Worm (Caenorhabditis elegans) whole organism, L4/young adult: Measurements from ENCODE around the gene srbc-24.

ENCODE experiments used
- W03F9.2 ChIP-seq: fragments of 150-350 bp; optimal IDR thresholded peaks from 2 replicates; lab custom pipeline; 2014; ENCODE audit warnings: missing biosample characterization, missing genetic modification characterization
- dao-5 ChIP-seq: sonication (generic microtip); optimal IDR thresholded peaks from 2 replicates; lab custom pipeline; 2016; ENCODE audit warnings: missing genotype, missing genetic modification characterization, moderate library complexity, missing compliant biosample characterization
- him-1 ChIP-seq: sonication (generic microtip); optimal IDR thresholded peaks from 2 replicates; lab custom pipeline; 2016; ENCODE audit warnings: missing genotype, missing genetic modification reagents, missing genetic modification characterization, missing compliant biosample characterization

The srbc-24 gene

DNA sequence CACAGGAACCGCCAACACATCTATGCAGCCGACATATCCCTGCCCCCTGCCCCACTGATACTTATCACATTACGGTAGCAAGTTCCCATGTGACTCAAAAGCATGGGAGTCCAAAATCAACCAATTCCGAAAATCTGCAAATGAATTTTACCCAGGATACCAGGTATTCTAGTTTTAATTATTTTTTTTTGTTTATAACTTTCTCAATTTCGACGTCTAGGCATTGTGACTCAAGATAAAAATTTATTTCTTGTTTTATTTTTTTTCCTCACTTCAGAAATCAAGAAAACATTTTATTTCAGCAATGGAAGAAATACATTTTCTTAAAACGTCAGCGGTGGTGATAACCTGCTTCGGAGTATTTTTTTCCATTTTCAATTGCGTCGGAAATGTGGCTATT lies at the start of gene srbc-24:
TSS of gene srbc-24 (plus strand) at position 301 of the 400 bp plus-strand sequence.
- TF ChIP-seq him-1 (no peak), dao-5 (tag; lab: Kevin White, UChicago) (no peak), W03F9.2 (tag; lab: Kevin White, UChicago) (no peak)

DNA sequence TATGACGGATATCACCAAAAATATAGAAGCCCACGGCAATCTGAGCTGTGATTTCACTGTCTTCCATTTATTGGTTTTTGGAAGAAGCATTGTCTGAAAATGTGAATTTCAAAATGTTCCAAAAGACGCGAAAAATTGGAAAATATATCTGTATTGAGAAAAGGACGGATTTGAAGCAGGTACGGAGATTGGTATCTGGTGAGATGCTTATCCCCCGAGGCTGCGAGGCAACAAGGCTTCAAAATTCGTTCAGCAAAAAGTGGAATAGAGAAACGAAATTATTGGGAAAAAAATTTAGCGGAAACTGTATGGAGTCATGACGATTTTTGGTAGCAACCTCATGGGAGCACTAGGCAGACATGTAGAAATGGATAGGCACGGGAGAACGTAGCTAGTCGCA lies 48.4 kb upstream of the srbc-24 start, which contains the start of gene F36F12.1:
TSS of gene F36F12.1 (minus strand) at position 101 of the 400 bp plus-strand sequence.
- TF ChIP-seq dao-5 (tag; lab: Kevin White, UChicago) (no peak), W03F9.2 (tag; lab: Kevin White, UChicago) (no peak), him-1 (no peak)

- no peak for TF ChIP-seq him-1
- no peak for TF ChIP-seq W03F9.2 (tag; lab: Kevin White, UChicago)
Observed at ce11 chrV:2105976-2106375, 45.6 kb upstream of the srbc-24 start, which contains the start of gene F22F7.4. F22F7.4 (minus strand) TSS chrV:2106076.

DNA sequence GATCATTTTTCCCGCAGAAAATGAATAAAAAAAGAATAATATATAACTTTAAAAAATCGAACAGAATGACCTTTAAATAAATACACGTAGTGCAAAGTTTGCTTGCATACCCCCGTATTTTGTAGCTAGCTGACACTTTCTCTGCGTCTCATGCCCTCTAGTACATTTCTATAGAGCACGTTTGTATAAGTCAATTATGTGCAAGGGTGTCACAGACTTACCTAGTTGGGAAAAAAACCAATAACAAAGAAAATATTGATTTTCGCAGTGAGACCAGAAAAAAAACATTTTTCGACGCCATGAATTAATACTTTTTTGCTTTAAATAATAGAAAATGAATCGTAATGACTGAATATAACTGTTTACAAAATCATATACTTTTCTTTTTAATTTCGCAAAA lies 42.3 kb upstream of the srbc-24 start, which contains the start of gene ckb-4:
TSS of gene ckb-4 (minus strand) at position 140 of the 400 bp plus-strand sequence.
- TF ChIP-seq him-1 (no peak), W03F9.2 (tag; lab: Kevin White, UChicago) (no peak), dao-5 (tag; lab: Kevin White, UChicago) (no peak)

DNA sequence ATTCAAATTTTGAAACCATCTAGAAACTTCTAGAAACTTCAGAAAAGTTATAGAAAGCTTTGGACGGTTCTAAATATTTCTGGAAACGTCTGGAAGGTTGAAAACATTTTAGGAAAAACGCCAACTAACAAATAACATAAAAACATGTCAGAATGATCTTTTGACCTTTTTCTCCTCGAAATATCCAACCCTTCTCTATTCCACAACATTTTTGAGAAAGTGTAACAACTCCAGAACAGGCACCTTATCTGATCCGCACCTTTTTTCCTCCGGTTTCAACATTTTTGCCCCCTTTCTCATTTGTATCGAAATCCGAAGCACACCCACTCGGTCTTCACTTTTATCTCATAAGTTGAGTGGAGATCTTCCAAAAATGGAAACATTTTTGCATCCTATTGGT lies 41.2 kb upstream of the srbc-24 start, which contains the start of gene F22F7.3:
TSS of gene F22F7.3 (plus strand) at position 301 of the 400 bp plus-strand sequence.
- TF ChIP-seq W03F9.2 (tag; lab: Kevin White, UChicago) (no peak), dao-5 (tag; lab: Kevin White, UChicago) (no peak), him-1 (no peak)

ce11 chrV:2118574-2118973 lies 33.0 kb upstream of the srbc-24 start, which contains the start of gene bgnt-1.2:
bgnt-1.2 (minus strand) TSS chrV:2118674.
- no peak for TF ChIP-seq him-1
- no peak for TF ChIP-seq dao-5 (tag; lab: Kevin White, UChicago)
- TF ChIP-seq W03F9.2 (tag; lab: Kevin White, UChicago) = no peak

- TF ChIP-seq W03F9.2 (tag; lab: Kevin White, UChicago) (no peak), dao-5 (tag; lab: Kevin White, UChicago) (no peak), him-1 (no peak)
Observed at ce11 chrV:2119529-2119928, 32.0 kb upstream of the srbc-24 start, which contains the start of gene F22F7.11. F22F7.11 (plus strand) TSS chrV:2119829.

DNA sequence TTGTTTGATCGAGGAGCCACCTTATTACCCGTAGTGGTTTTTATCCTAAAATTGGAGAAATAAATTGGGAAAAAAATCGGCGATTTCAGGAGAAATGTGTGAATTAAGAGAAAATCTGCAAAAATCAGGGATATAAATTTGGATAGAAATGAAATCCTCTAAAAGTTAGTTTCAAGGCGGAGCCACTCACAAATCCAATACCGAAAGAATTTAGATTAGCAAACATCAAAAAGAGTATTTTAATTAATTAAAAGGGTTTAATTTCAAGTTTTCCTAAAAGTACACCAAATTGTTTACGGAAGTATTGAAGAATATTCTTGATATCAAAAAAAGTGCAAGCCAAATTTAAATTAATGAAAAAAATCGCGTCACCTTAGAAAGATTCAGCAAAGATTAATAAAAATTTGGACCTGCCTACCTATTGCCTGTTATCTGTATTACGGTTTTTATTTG lies 29.6 kb upstream of the srbc-24 start, which contains the start of gene F22F7.8:
TSS of gene F22F7.8 (minus strand) at position 51 of the 453 bp plus-strand sequence.
- TF ChIP-seq dao-5 (tag; lab: Kevin White, UChicago) (no peak), him-1 (no peak), W03F9.2 (tag; lab: Kevin White, UChicago) (no peak)

ce11 chrV:2122517-2122916 lies 29.0 kb upstream of the srbc-24 start, which contains the start of gene F22F7.2:
F22F7.2 (plus strand) TSS chrV:2122782.
- TF ChIP-seq him-1 = no peak
- TF ChIP-seq dao-5 (tag; lab: Kevin White, UChicago) = no peak
- no peak for TF ChIP-seq W03F9.2 (tag; lab: Kevin White, UChicago)

DNA sequence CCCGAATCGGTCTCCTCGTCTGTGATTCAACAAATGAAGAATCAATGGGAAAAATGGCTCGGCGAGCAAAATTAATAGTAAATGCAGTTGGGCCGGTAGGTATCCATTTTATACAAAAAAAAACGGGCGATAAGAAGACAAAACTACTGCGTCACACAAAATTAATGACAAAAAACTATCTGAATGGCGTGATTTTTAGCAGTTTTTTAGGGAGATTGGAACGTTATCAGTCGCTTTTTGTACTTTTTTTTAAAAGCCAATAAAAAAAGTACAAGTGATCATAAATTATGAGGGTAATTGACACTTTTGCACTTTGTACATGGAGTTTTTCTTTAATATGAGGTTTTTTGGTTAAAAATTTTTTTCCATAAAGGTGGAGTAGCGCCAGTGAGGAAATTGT lies 28.4 kb upstream of the srbc-24 start:
- TF ChIP-seq W03F9.2 (tag; lab: Kevin White, UChicago) (no peak), him-1 (no peak), dao-5 (tag; lab: Kevin White, UChicago) (no peak)

DNA sequence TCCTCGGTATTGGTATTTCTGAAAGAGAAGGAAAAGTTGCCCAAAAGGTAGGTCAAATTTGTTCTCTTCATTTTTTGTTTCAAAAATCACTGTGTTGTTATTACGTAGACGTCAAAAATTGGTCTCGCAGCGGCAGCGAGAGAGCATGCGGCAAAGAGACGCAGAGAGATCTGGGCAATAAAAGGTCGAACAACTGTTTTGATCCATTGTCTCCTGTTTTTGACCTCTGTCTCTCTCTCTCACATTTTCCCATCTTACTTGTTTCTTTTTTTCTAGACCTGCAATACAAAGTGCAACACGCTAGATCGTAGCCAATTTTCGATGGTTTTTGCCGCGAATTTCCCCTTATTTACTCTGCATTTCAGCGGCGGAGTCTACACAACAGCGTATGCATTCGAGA lies 25.0 kb upstream of the srbc-24 start:
- TF ChIP-seq W03F9.2 (tag; lab: Kevin White, UChicago) = no peak
- TF ChIP-seq dao-5 (tag; lab: Kevin White, UChicago) = no peak
- no peak for TF ChIP-seq him-1

ce11 chrV:2126996-2127585 lies 24.5 kb upstream of the srbc-24 start, which contains the start of gene ldp-1:
ldp-1 (plus strand) TSS chrV:2127535.
- peak; percentile 63 for TF ChIP-seq W03F9.2 (tag; lab: Kevin White, UChicago)
- TF ChIP-seq dao-5 (tag; lab: Kevin White, UChicago) = no peak
- TF ChIP-seq him-1 = peak; percentile 75

DNA sequence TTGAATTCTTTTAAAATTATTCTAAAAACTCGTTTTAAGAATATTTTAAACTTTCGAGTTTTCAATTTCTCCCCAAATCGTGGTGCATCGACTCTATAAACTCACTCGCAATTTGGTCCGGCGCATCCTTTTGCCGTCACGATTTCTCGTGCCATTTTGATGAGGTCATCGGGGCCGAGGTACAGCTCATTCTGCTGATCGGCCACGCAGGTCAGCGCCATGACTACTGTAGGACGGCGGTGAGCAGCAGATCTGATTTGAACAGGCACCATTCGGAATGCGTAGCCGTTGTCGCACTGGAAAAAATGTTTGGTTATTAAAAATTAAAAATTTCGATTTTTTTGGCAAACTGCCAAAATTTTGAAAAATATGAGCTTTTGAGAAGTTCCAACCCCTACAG lies 18.9 kb upstream of the srbc-24 start:
- TF ChIP-seq W03F9.2 (tag; lab: Kevin White, UChicago) = no peak

DNA sequence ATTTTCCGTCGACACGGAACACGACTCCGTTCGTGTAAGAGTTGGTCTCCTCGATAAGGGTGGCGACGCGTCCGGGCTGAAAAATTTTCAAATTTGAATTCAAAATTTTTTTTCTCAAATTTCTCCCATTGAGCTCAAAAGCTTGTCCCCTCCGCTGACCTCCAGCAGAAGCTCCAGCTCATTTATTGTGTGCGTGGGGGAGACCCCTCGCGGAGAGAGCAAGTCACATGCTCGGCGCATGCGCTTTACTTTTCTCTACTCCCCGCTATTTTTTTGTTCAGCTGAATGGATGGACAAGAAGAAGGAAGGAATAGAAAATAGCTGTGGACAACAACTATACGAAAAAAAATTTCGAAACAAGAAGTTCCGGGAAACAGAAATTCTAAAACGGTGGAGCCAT lies 18.0 kb upstream of the srbc-24 start:
- TF ChIP-seq him-1 (peak; percentile 86), W03F9.2 (tag; lab: Kevin White, UChicago) (no peak)

DNA sequence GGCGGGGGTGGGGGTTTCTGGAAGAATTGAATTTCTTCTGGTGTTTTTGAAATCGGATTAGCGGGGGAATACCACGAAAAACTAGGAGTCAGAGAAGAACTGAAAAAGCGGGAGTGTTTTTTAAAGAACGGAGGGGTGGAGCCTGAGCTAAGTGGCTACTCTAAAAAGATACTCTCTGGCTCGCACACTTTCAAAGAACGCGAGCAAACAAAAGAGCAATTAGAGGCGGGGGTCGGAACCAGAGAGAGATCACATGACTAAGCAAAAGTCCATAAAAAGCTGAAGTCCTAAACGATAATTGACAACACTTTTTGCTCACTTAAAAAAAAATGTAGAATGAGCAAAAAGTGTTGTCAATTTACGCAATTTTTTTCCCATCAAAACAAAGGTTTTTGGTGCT lies 17.2 kb upstream of the srbc-24 start:
- TF ChIP-seq him-1 (no peak), W03F9.2 (tag; lab: Kevin White, UChicago) (no peak), dao-5 (tag; lab: Kevin White, UChicago) (no peak)
